Worm (Caenorhabditis elegans) whole organism, mixed stage, embryonic: ENCODE measurements around the gene C09E8.1.

Source experiments
- M03D4.4 ChIP-seq: sonication (generic microtip); optimal IDR thresholded peaks from 2 replicates; lab custom pipeline; 2017; ENCODE audit warnings: mild to moderate bottlenecking, missing genetic modification characterization, missing compliant biosample characterization
- blmp-1 ChIP-seq: fragments of 150-350 bp; optimal IDR thresholded peaks from 2 replicates; lab custom pipeline; 2014; ENCODE audit warnings: missing biosample characterization, missing genetic modification characterization
- ceh-39 ChIP-seq: fragments of 150-350 bp; optimal IDR thresholded peaks from 2 replicates; lab custom pipeline; 2014; ENCODE audit warnings: missing biosample characterization, missing genetic modification characterization
- ceh-43 ChIP-seq: fragments of 200-800 bp; sonication (Bioruptor generic); optimal IDR thresholded peaks from 2 replicates; lab custom pipeline; 2018; ENCODE audit warnings: mild to moderate bottlenecking, missing genetic modification characterization, moderate library complexity, missing compliant biosample characterization
- ceh-83 ChIP-seq: fragments of 200-800 bp; sonication (Bioruptor generic); optimal IDR thresholded peaks from 2 replicates; lab custom pipeline; 2018; ENCODE audit warnings: mild to moderate bottlenecking, missing genetic modification characterization, missing compliant biosample characterization
- ces-1 ChIP-seq: fragments of 150-350 bp; optimal IDR thresholded peaks from 2 replicates; lab custom pipeline; 2014; ENCODE audit warnings: missing biosample characterization, missing genetic modification reagents, missing genetic modification characterization
- drap-1 ChIP-seq: fragments of 200-800 bp; sonication (Bioruptor generic); optimal IDR thresholded peaks from 3 replicates; lab custom pipeline; 2018; ENCODE audit warnings: mild to moderate bottlenecking, missing genetic modification characterization, missing compliant biosample characterization
- elt-1 ChIP-seq: sonication (generic microtip); optimal IDR thresholded peaks from 2 replicates; lab custom pipeline; 2017; ENCODE audit warnings: missing genetic modification characterization, mild to moderate bottlenecking, missing compliant biosample characterization, antibody characterized with exemption, moderate library complexity, borderline replicate concordance; ENCODE audit not compliant: insufficient read depth
- elt-3 ChIP-seq: fragments of 150-350 bp; optimal IDR thresholded peaks from 2 replicates; lab custom pipeline; 2014; ENCODE audit warnings: missing biosample characterization, missing genetic modification characterization
- flh-1 ChIP-seq: fragments of 200-800 bp; sonication (Bioruptor generic); optimal IDR thresholded peaks from 2 replicates; lab custom pipeline; 2018; ENCODE audit warnings: mild to moderate bottlenecking, missing genetic modification characterization, moderate library complexity, missing compliant biosample characterization
- ham-2 ChIP-seq: fragments of 200-800 bp; sonication (Bioruptor generic); optimal IDR thresholded peaks from 2 replicates; lab custom pipeline; 2018; ENCODE audit warnings: mild to moderate bottlenecking, missing genetic modification characterization, missing compliant biosample characterization
- lin-13 ChIP-seq: fragments of 150-350 bp; optimal IDR thresholded peaks from 2 replicates; lab custom pipeline; 2014; ENCODE audit warnings: missing biosample characterization, missing genetic modification characterization
- lin-32 ChIP-seq: fragments of 200-800 bp; sonication (Bioruptor generic); optimal IDR thresholded peaks from 2 replicates; lab custom pipeline; 2018; ENCODE audit warnings: mild to moderate bottlenecking, missing genetic modification characterization, missing compliant biosample characterization
- mab-5 ChIP-seq: fragments of 150-350 bp; optimal IDR thresholded peaks from 2 replicates; lab custom pipeline; 2014; ENCODE audit warnings: missing biosample characterization, missing genetic modification characterization
- mep-1 ChIP-seq: fragments of 150-350 bp; optimal IDR thresholded peaks from 2 replicates; lab custom pipeline; 2017; ENCODE audit warnings: missing biosample characterization, missing genetic modification reagents, missing genetic modification characterization, inconsistent platforms
- mls-2 ChIP-seq: sonication (generic microtip); optimal IDR thresholded peaks from 2 replicates; lab custom pipeline; 2016; ENCODE audit warnings: mild to moderate bottlenecking, missing genetic modification characterization, moderate library complexity, missing compliant biosample characterization
- nhr-2 ChIP-seq: fragments of 150-350 bp; optimal IDR thresholded peaks from 2 replicates; lab custom pipeline; 2014; ENCODE audit warnings: missing biosample characterization, missing genetic modification characterization
- nhr-237 ChIP-seq: fragments of 150-350 bp; optimal IDR thresholded peaks from 2 replicates; lab custom pipeline; 2014; ENCODE audit warnings: missing biosample characterization, missing genetic modification characterization
- nhr-28 ChIP-seq: fragments of 150-350 bp; optimal IDR thresholded peaks from 2 replicates; lab custom pipeline; 2014; ENCODE audit warnings: missing biosample characterization, missing genetic modification characterization
- nhr-76 ChIP-seq: sonication (generic microtip); optimal IDR thresholded peaks from 2 replicates; lab custom pipeline; 2017; ENCODE audit warnings: missing biosample characterization, missing genetic modification characterization
- sem-2 ChIP-seq: fragments of 200-800 bp; sonication (Bioruptor generic); optimal IDR thresholded peaks from 2 replicates; lab custom pipeline; 2018; ENCODE audit warnings: mild to moderate bottlenecking, missing genetic modification characterization, missing compliant biosample characterization
- snpc-4 ChIP-seq: fragments of 150-350 bp; optimal IDR thresholded peaks from 2 replicates; lab custom pipeline; 2014; ENCODE audit warnings: missing biosample characterization, missing genetic modification characterization
- sptf-1 ChIP-seq: sonication (generic microtip); optimal IDR thresholded peaks from 2 replicates; lab custom pipeline; 2017; ENCODE audit warnings: mild to moderate bottlenecking, missing genetic modification characterization, moderate library complexity, missing compliant biosample characterization
- unc-120 ChIP-seq: sonication (generic microtip); optimal IDR thresholded peaks from 2 replicates; lab custom pipeline; 2017; ENCODE audit warnings: missing genetic modification characterization, missing compliant biosample characterization; ENCODE audit not compliant: poor library complexity, severe bottlenecking
- unc-39 ChIP-seq: fragments of 150-350 bp; optimal IDR thresholded peaks from 2 replicates; lab custom pipeline; 2014; ENCODE audit warnings: missing biosample characterization, missing genetic modification characterization
- unc-62 ChIP-seq: fragments of 150-350 bp; optimal IDR thresholded peaks from 2 replicates; lab custom pipeline; 2014; ENCODE audit warnings: missing biosample characterization, missing genetic modification reagents, missing genetic modification characterization
- zip-8 ChIP-seq: fragments of 150-350 bp; optimal IDR thresholded peaks from 2 replicates; lab custom pipeline; 2014; ENCODE audit warnings: missing biosample characterization, missing genetic modification characterization
- ztf-11 ChIP-seq: fragments of 150-350 bp; optimal IDR thresholded peaks from 2 replicates; lab custom pipeline; 2014; ENCODE audit warnings: missing biosample characterization, missing genetic modification characterization

The C09E8.1 gene

ce11 chrII:556185-556584 lies at the start of gene C09E8.1, which contains the start of gene C09E8.6:
TSS of gene C09E8.1 (plus strand) at chrII:556485.
TSS of gene C09E8.6 (plus strand) at chrII:556497.
- TF ChIP-seq nhr-2 (tag; lab: Kevin White, UChicago), result no peak
- TF ChIP-seq nhr-76, result no peak
- no peak for TF ChIP-seq unc-120
- TF ChIP-seq elt-3 (tag; lab: Kevin White, UChicago), result no peak
- TF ChIP-seq sptf-1 (tag; lab: Kevin White, UChicago), result no peak
- TF ChIP-seq mls-2 (tag; lab: Kevin White, UChicago), result no peak
- TF ChIP-seq unc-39 (tag; lab: Kevin White, UChicago), result no peak

- no peak for TF ChIP-seq unc-39 (tag; lab: Kevin White, UChicago)
- no peak for TF ChIP-seq ceh-39 (tag; lab: Kevin White, UChicago)
- no peak for TF ChIP-seq elt-3 (tag; lab: Kevin White, UChicago)
- no peak for TF ChIP-seq nhr-2 (tag; lab: Kevin White, UChicago)
- TF ChIP-seq snpc-4 (tag; lab: Kevin White, UChicago), result no peak
- no peak for TF ChIP-seq unc-62
- TF ChIP-seq sem-2 (GFP tag; lab: Kevin White, UChicago), result no peak
- no peak for TF ChIP-seq elt-1 (tag; lab: Kevin White, UChicago)
- no peak for TF ChIP-seq mep-1 (tag; lab: Kevin White, UChicago)
- TF ChIP-seq drap-1, result no peak
- TF ChIP-seq nhr-28, result no peak
- TF ChIP-seq ces-1 (GFP tag; lab: Kevin White, UChicago), result no peak
- TF ChIP-seq mab-5 (tag; lab: Kevin White, UChicago), result no peak
- no peak for TF ChIP-seq nhr-237 (tag; lab: Kevin White, UChicago)
- no peak for TF ChIP-seq sptf-1 (tag; lab: Kevin White, UChicago)
- TF ChIP-seq mls-2 (tag; lab: Kevin White, UChicago), result no peak
Observed at ce11 chrII:508603-509002, 47.7 kb upstream of the C09E8.1 start.

DNA sequence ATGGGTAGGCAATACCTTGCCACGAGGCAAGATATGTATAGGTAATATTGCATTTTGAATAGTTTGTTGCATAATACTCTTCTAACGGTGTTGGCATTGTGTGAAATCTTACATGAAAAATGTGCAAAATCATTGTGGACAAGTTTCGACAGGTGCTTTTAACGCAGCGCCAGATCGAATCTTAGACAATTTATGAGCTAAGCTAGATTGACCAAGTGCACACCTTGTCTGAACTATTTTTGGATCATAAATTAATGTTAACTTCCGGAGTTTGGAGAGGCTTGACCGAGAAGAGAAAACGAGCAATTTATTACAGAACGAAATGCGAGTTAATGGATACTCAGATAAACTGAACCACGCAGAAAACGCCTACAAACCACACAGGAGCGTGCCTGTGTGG lies 47.1 kb upstream of the C09E8.1 start, which contains the start of gene srh-105:
srh-105 (minus strand) TSS at position 101 of the 400 bp plus-strand sequence.
- no peak for TF ChIP-seq lin-32 (GFP tag; lab: Kevin White, UChicago)
- TF ChIP-seq nhr-237 (tag; lab: Kevin White, UChicago), result no peak
- no peak for TF ChIP-seq sptf-1 (tag; lab: Kevin White, UChicago)
- TF ChIP-seq ham-2 (GFP tag; lab: Kevin White, UChicago), result no peak
- TF ChIP-seq ceh-43 (GFP tag; lab: Kevin White, UChicago), result no peak
- no peak for TF ChIP-seq unc-120

DNA sequence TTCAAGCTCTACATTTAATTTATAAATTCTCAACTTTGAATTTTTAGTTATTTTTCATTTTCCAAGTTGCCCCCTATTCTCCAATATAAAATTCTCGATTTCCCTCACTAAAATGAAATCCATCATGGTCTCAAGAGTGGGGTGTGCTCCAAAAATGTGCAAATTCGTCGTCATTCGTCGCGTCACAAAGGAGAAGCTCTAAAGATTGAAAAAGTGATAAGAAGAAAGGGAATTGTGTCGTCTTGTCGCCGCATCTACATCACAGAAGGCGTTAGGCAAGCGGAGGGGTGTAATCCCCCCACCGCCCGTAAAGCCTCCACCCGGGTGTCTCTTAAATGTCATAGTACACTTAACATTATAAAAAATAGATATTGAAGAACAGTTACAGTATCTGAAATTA lies 44.3 kb upstream of the C09E8.1 start:
- no peak for TF ChIP-seq M03D4.4 (tag; lab: Kevin White, UChicago)
- TF ChIP-seq mep-1 (tag; lab: Kevin White, UChicago), result no peak
- TF ChIP-seq, all 35 proteins: peak for 0

DNA sequence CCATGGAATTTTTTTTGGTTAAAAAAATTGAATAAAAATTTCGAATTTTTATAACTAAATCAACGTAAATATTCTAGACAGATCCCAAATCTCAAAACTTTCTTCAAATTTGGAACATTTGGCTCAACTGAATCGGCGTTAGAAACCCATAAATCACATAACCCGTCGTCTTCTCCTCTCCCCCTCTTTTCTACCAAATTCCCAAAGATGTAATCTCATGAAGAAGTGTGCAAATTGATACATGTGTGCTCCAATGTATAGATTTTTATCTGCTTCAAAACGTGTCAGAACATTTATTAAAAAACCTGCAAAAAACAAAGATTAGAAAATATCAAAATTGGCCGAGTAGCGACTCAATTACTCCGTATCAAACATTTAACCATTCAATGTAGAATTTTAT lies 43.7 kb upstream of the C09E8.1 start:
- TF ChIP-seq lin-13 (tag; lab: Kevin White, UChicago) (no peak), lin-32 (GFP tag; lab: Kevin White, UChicago) (no peak), nhr-28 (no peak), ztf-11 (no peak), flh-1 (GFP tag; lab: Kevin White, UChicago) (no peak), mls-2 (tag; lab: Kevin White, UChicago) (no peak), ceh-39 (tag; lab: Kevin White, UChicago) (no peak)

- no peak for TF ChIP-seq ceh-39 (tag; lab: Kevin White, UChicago)
- no peak for TF ChIP-seq mab-5 (tag; lab: Kevin White, UChicago)
- TF ChIP-seq nhr-28, result no peak
- TF ChIP-seq ceh-83 (GFP tag; lab: Kevin White, UChicago), result no peak
- no peak for TF ChIP-seq blmp-1 (tag; lab: Kevin White, UChicago)
- no peak for TF ChIP-seq sem-2 (GFP tag; lab: Kevin White, UChicago)
- TF ChIP-seq zip-8 (tag; lab: Kevin White, UChicago), result no peak
- no peak for TF ChIP-seq ztf-11
- TF ChIP-seq elt-1 (tag; lab: Kevin White, UChicago), result no peak
- TF ChIP-seq ceh-43 (GFP tag; lab: Kevin White, UChicago), result no peak
- no peak for TF ChIP-seq ham-2 (GFP tag; lab: Kevin White, UChicago)
- TF ChIP-seq sptf-1 (tag; lab: Kevin White, UChicago), result no peak
- no peak for TF ChIP-seq unc-120
- no peak for TF ChIP-seq flh-1 (GFP tag; lab: Kevin White, UChicago)
- no peak for TF ChIP-seq snpc-4 (tag; lab: Kevin White, UChicago)
- no peak for TF ChIP-seq unc-62
- no peak for TF ChIP-seq nhr-2 (tag; lab: Kevin White, UChicago)
- no peak for TF ChIP-seq drap-1
- no peak for TF ChIP-seq mep-1 (tag; lab: Kevin White, UChicago)
Observed at ce11 chrII:515765-516164, 40.5 kb upstream of the C09E8.1 start, which contains the start of gene mab-9. TSS of gene mab-9 (plus strand) at chrII:516024.
